Worm (Caenorhabditis elegans) whole organism, late embryonic: ENCODE results near the gene frpr-6.

Source experiments
- C08G9.2 ChIP-seq: sonication (generic microtip); optimal IDR thresholded peaks from 2 replicates; lab custom pipeline; 2016; ENCODE audit warnings: mild to moderate bottlenecking, missing genetic modification characterization, moderate library complexity, missing compliant biosample characterization
- C38D4.7 ChIP-seq: fragments of 200-800 bp; sonication (Bioruptor generic); optimal IDR thresholded peaks from 2 replicates; lab custom pipeline; 2018; ENCODE audit warnings: mild to moderate bottlenecking, missing genetic modification characterization, moderate library complexity, missing compliant biosample characterization
- F13H6.1 ChIP-seq: sonication (generic microtip); optimal IDR thresholded peaks from 2 replicates; lab custom pipeline; 2016; ENCODE audit warnings: missing genetic modification characterization, missing compliant biosample characterization
- K09A11.1 ChIP-seq: sonication (generic microtip); optimal IDR thresholded peaks from 2 replicates; lab custom pipeline; 2017; ENCODE audit warnings: antibody characterized with exemption, mild to moderate bottlenecking, missing genetic modification characterization, missing compliant biosample characterization; ENCODE audit not compliant: insufficient read depth
- Y22D7AL.16 ChIP-seq: sonication (generic microtip); optimal IDR thresholded peaks from 2 replicates; lab custom pipeline; 2016; ENCODE audit warnings: missing genetic modification characterization, missing compliant biosample characterization
- ama-1 ChIP-seq: fragments of 150-350 bp; optimal IDR thresholded peaks from 2 replicates; lab custom pipeline; 2014
- ceh-14 ChIP-seq: sonication (generic microtip); optimal IDR thresholded peaks from 2 replicates; lab custom pipeline; 2016; ENCODE audit warnings: missing genotype, missing genetic modification characterization, missing compliant biosample characterization
- ceh-18 ChIP-seq: sonication (generic microtip); optimal IDR thresholded peaks from 2 replicates; lab custom pipeline; 2016; ENCODE audit warnings: missing genetic modification characterization, missing compliant biosample characterization
- ceh-22 ChIP-seq: sonication (generic microtip); optimal IDR thresholded peaks from 2 replicates; lab custom pipeline; 2017; ENCODE audit warnings: missing biosample characterization, missing genetic modification characterization
- ceh-24 ChIP-seq: sonication (generic microtip); optimal IDR thresholded peaks from 2 replicates; lab custom pipeline; 2016; ENCODE audit warnings: mild to moderate bottlenecking, missing genetic modification characterization, missing compliant biosample characterization
- ceh-34 ChIP-seq: sonication (generic microtip); optimal IDR thresholded peaks from 2 replicates; lab custom pipeline; 2016; ENCODE audit warnings: mild to moderate bottlenecking, missing genetic modification characterization, missing compliant biosample characterization
- ceh-48 ChIP-seq: sonication (generic microtip); optimal IDR thresholded peaks from 2 replicates; lab custom pipeline; 2016; ENCODE audit warnings: missing genetic modification characterization, inconsistent platforms, missing compliant biosample characterization
- che-1 ChIP-seq: sonication (generic microtip); optimal IDR thresholded peaks from 2 replicates; lab custom pipeline; 2016; ENCODE audit warnings: mild to moderate bottlenecking, missing genetic modification characterization, missing compliant biosample characterization
- dmd-4 ChIP-seq: sonication (generic microtip); optimal IDR thresholded peaks from 2 replicates; lab custom pipeline; 2016; ENCODE audit warnings: borderline replicate concordance, missing genetic modification characterization, missing compliant biosample characterization
- dve-1 ChIP-seq: sonication (generic microtip); optimal IDR thresholded peaks from 2 replicates; lab custom pipeline; 2017; ENCODE audit warnings: antibody characterized with exemption, mild to moderate bottlenecking, missing genetic modification characterization, missing compliant biosample characterization
- elt-4 ChIP-seq: sonication (generic microtip); optimal IDR thresholded peaks from 2 replicates; lab custom pipeline; 2016; ENCODE audit warnings: missing genetic modification characterization, missing compliant biosample characterization
- ets-4 ChIP-seq: sonication (generic microtip); optimal IDR thresholded peaks from 2 replicates; lab custom pipeline; 2016; ENCODE audit warnings: missing genetic modification characterization, missing compliant biosample characterization
- eyg-1 ChIP-seq: sonication (generic microtip); optimal IDR thresholded peaks from 2 replicates; lab custom pipeline; 2016; ENCODE audit warnings: missing genotype, missing genetic modification characterization, missing compliant biosample characterization
- fkh-6 ChIP-seq: sonication (generic microtip); optimal IDR thresholded peaks from 2 replicates; lab custom pipeline; 2016; ENCODE audit warnings: missing genetic modification characterization, missing compliant biosample characterization
- hlh-13 ChIP-seq: fragments of 200-800 bp; sonication (Bioruptor generic); optimal IDR thresholded peaks from 2 replicates; lab custom pipeline; 2018; ENCODE audit warnings: mild to moderate bottlenecking, missing genetic modification characterization, missing compliant biosample characterization
- hlh-15 ChIP-seq: sonication (generic microtip); optimal IDR thresholded peaks from 2 replicates; lab custom pipeline; 2016; ENCODE audit warnings: missing genetic modification characterization, missing compliant biosample characterization
- hlh-30 ChIP-seq: sonication (generic microtip); optimal IDR thresholded peaks from 2 replicates; lab custom pipeline; 2017; ENCODE audit warnings: antibody characterized with exemption, missing genetic modification characterization, missing compliant biosample characterization; ENCODE audit not compliant: insufficient read depth
- lim-6 ChIP-seq: sonication (generic microtip); optimal IDR thresholded peaks from 2 replicates; lab custom pipeline; 2016; ENCODE audit warnings: missing genetic modification characterization, missing compliant biosample characterization
- lin-11 ChIP-seq: fragments of 200-800 bp; sonication (Bioruptor generic); optimal IDR thresholded peaks from 2 replicates; lab custom pipeline; 2018; ENCODE audit warnings: mild to moderate bottlenecking, missing genetic modification characterization, missing compliant biosample characterization
- madf-2 ChIP-seq: sonication (generic microtip); optimal IDR thresholded peaks from 2 replicates; lab custom pipeline; 2017; ENCODE audit warnings: missing genetic modification characterization, missing compliant biosample characterization
- nfya-1 ChIP-seq: sonication (generic microtip); optimal IDR thresholded peaks from 2 replicates; lab custom pipeline; 2017; ENCODE audit warnings: missing genetic modification characterization, mild to moderate bottlenecking, missing compliant biosample characterization, antibody characterized with exemption, moderate library complexity
- nhr-11 ChIP-seq: fragments of 150-350 bp; optimal IDR thresholded peaks from 2 replicates; lab custom pipeline; 2014; ENCODE audit warnings: missing biosample characterization, missing genetic modification characterization
- nhr-232 ChIP-seq: sonication (generic microtip); optimal IDR thresholded peaks from 2 replicates; lab custom pipeline; 2016; ENCODE audit warnings: missing genetic modification characterization, missing compliant biosample characterization
- pag-3 ChIP-seq: sonication (generic microtip); optimal IDR thresholded peaks from 2 replicates; lab custom pipeline; 2016; ENCODE audit warnings: missing compliant biosample characterization, missing genetic modification characterization, borderline replicate concordance
- pat-9 ChIP-seq: fragments of 200-800 bp; sonication (Bioruptor generic); optimal IDR thresholded peaks from 2 replicates; lab custom pipeline; 2018; ENCODE audit warnings: mild to moderate bottlenecking, missing genetic modification characterization, moderate library complexity, missing compliant biosample characterization
- pros-1 ChIP-seq: fragments of 150-350 bp; optimal IDR thresholded peaks from 2 replicates; lab custom pipeline; 2014; ENCODE audit warnings: missing biosample characterization, missing genetic modification reagents, missing genetic modification characterization
- ref-2 ChIP-seq: sonication (generic microtip); optimal IDR thresholded peaks from 2 replicates; lab custom pipeline; 2016; ENCODE audit warnings: missing genetic modification characterization, missing compliant biosample characterization
- rnt-1 ChIP-seq: sonication (generic microtip); optimal IDR thresholded peaks from 2 replicates; lab custom pipeline; 2016; ENCODE audit warnings: missing genetic modification characterization, missing compliant biosample characterization
- sdc-2 ChIP-seq: sonication (generic microtip); optimal IDR thresholded peaks from 2 replicates; lab custom pipeline; 2016; ENCODE audit warnings: missing genotype, missing genetic modification characterization, missing compliant biosample characterization
- tbx-7 ChIP-seq: sonication (generic microtip); optimal IDR thresholded peaks from 2 replicates; lab custom pipeline; 2016; ENCODE audit warnings: missing genotype, missing genetic modification characterization, missing compliant biosample characterization
- unc-3 ChIP-seq, 2 experiments: fragments of 200-800 bp in 1 of 2; sonication (Bioruptor generic) in 1 of 2; sonication (generic microtip) in 1 of 2; conservative IDR thresholded peaks in 1 of 2; optimal IDR thresholded peaks in 1 of 2; 2 replicates each; pipeline versions ENCODE4 v1.3.6 to Lab custom; 2016 to 2022; ENCODE audit warnings: missing compliant biosample characterization in 2 of 2, missing genetic modification characterization in 2 of 2, missing genetic modification reagents in 1 of 2
- unc-42 ChIP-seq: sonication (generic microtip); optimal IDR thresholded peaks from 2 replicates; lab custom pipeline; 2016; ENCODE audit warnings: missing genotype, missing genetic modification characterization, missing compliant biosample characterization
- unc-86 ChIP-seq: sonication (generic microtip); optimal IDR thresholded peaks from 2 replicates; lab custom pipeline; 2016; ENCODE audit warnings: missing genetic modification characterization, missing compliant biosample characterization
- zip-5 ChIP-seq: sonication (generic microtip); optimal IDR thresholded peaks from 2 replicates; lab custom pipeline; 2016; ENCODE audit warnings: missing genetic modification characterization, missing compliant biosample characterization

Gene frpr-6

DNA sequence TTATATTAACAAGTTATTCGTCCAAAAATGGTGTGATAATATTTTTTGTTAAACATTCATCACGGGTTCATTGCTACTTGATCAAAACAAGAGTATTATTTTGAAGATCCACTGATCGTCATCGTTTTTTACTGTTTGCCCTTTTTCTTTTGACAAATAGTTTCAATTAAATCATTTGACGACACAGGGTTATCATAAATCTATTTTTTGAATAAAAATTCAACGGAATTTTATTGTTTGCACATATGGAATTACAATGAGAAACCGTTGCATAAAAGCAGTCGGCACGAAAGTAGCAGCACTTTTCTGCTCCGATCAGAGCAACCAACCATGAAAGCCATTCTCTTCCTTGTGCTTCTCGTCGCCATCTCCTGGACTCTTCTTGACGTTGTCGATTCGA is 33.3 kb downstream of the frpr-6 start, which contains the start of gene fip-2:
Gene fip-2, plus strand, starts transcription at position 301 of the 400 bp plus-strand sequence.
- no peak for TF ChIP-seq C08G9.2
- no peak for TF ChIP-seq elt-4
- no peak for TF ChIP-seq che-1 (tag; lab: Kevin White, UChicago)

DNA sequence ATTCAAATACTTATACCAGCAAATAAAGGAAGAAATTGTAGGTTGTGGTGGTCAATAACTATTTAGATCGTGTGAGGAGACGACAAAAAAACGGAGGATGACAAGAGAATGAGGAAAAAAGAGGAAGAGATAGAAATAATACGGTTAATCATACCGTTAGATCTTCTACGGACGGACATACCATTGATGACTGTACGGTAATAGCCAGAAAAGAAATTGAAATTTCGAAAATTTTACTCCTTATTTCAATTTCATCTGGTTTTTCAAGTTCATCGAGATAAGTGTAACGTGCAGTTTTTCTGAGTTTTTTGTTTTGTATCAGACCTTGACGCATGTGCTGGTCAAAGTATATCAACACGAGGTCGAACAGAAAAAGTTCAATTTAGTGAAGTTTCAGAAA is 35.0 kb downstream of the frpr-6 start:
- TF ChIP-seq hlh-15 (tag; lab: Kevin White, UChicago) (no peak), pros-1 (tag; lab: Kevin White, UChicago) (no peak), ceh-14 (tag; lab: Kevin White, UChicago) (no peak), ceh-22 (no peak), dmd-4 (tag; lab: Kevin White, UChicago) (no peak), zip-5 (tag; lab: Kevin White, UChicago) (no peak), nfya-1 (tag; lab: Kevin White, UChicago) (no peak), pag-3 (tag; lab: Kevin White, UChicago) (no peak), fkh-6 (tag; lab: Kevin White, UChicago) (no peak), ceh-24 (tag; lab: Kevin White, UChicago) (no peak), C08G9.2 (no peak), madf-2 (no peak), ceh-48 (no peak), lin-11 (no peak), ets-4 (tag; lab: Kevin White, UChicago) (no peak), pat-9 (tag; lab: Kevin White, UChicago) (no peak), C38D4.7 (GFP tag; lab: Kevin White, UChicago) (no peak), Y22D7AL.16 (no peak)

DNA sequence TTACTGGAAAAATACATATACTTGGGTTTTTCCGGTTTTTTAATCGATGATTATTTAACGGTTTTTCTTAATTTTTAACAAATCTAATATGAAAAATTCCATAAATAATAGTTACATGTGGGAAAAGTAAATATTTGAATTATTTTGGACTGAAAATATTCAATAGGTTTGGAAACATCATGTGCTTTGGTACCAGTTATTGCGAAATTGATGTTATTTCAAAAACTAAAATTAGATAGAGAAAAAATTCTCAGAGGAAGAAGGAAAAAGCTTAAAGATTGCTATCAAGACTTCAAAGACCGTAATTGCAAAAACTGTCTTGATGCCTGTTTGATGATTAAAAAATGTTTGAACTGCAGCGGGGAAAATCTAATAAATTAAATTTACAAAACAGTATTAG is 36.0 kb downstream of the frpr-6 start:
- TF ChIP-seq dmd-4 (tag; lab: Kevin White, UChicago) (no peak), unc-3 (GFP tag; conservative IDR thresholded peaks at IDR 0.05; lab: Robert Waterston, UW) (no peak), unc-3 (tag; optimal IDR thresholded peaks at IDR 0.05; lab: Kevin White, UChicago) (no peak), nhr-232 (tag; lab: Kevin White, UChicago) (no peak), ceh-34 (tag; lab: Kevin White, UChicago) (no peak), Y22D7AL.16 (no peak), K09A11.1 (tag; lab: Kevin White, UChicago) (no peak), ceh-22 (no peak), hlh-30 (tag; lab: Kevin White, UChicago) (no peak), lim-6 (tag; lab: Kevin White, UChicago) (no peak), zip-5 (tag; lab: Kevin White, UChicago) (no peak), ref-2 (no peak), hlh-13 (GFP tag; lab: Kevin White, UChicago) (no peak), pat-9 (tag; lab: Kevin White, UChicago) (no peak), ets-4 (tag; lab: Kevin White, UChicago) (no peak), C08G9.2 (no peak), unc-42 (tag; lab: Kevin White, UChicago) (no peak), rnt-1 (no peak), ama-1 (no peak), sdc-2 (tag; lab: Kevin White, UChicago) (no peak), dve-1 (tag; lab: Kevin White, UChicago) (no peak)

DNA sequence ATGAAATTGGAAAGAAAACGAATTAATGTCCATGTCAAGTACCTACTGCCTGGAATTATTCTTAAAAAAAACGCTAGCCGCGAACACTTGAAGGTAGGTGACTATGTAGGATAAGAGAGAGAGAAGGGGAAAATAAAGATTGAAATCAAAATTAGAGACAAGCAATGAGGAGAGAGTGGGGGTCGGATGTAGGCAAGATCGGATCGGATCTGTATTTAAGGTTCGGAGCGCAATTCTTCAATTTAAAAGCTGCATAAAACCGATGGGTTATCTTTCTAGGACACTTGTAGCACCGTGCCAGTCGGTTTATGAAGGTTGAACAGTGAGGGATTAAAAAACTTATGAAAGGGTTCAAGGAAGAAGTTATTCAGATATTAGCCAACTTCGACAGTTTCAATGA is 37.8 kb downstream of the frpr-6 start:
- TF ChIP-seq ceh-48 (no peak), unc-42 (tag; lab: Kevin White, UChicago) (no peak), tbx-7 (tag; lab: Kevin White, UChicago) (no peak), ama-1 (no peak), pat-9 (tag; lab: Kevin White, UChicago) (no peak), Y22D7AL.16 (no peak), lim-6 (tag; lab: Kevin White, UChicago) (no peak), eyg-1 (tag; lab: Kevin White, UChicago) (no peak), F13H6.1 (tag; lab: Kevin White, UChicago) (no peak), nhr-232 (tag; lab: Kevin White, UChicago) (no peak), ceh-14 (tag; lab: Kevin White, UChicago) (no peak), pag-3 (tag; lab: Kevin White, UChicago) (no peak), C38D4.7 (GFP tag; lab: Kevin White, UChicago) (no peak), zip-5 (tag; lab: Kevin White, UChicago) (no peak), ref-2 (no peak), ceh-18 (tag; lab: Kevin White, UChicago) (no peak), unc-86 (no peak), nhr-11 (tag; lab: Kevin White, UChicago) (no peak), ceh-34 (tag; lab: Kevin White, UChicago) (no peak)
